Fruit fly (Drosophila melanogaster) whole organism, embryonic: Measurements from ENCODE around the gene Dhc36C.

Source experiments
- Ada2b ChIP-seq: fragments of 200-800 bp; sonication (Bioruptor generic); IDR thresholded peaks from 2 replicates; pipeline ENCODE4 v1.3.6; 2022; ENCODE audit warnings: missing biosample characterization, missing genetic modification characterization
- Asciz ChIP-seq: fragments of 200-800 bp; sonication (Bioruptor generic); optimal IDR thresholded peaks from 2 replicates; lab custom pipeline; 2017; ENCODE audit warnings: missing biosample characterization, mild to moderate bottlenecking, missing genetic modification characterization, missing genetic modification reagents
- B-H1 ChIP-seq: fragments of 200-800 bp; sonication (Bioruptor generic); IDR thresholded peaks from 3 replicates; pipeline ENCODE4 v1.3.6; 2022; ENCODE audit warnings: missing biosample characterization, missing genetic modification characterization
- CG10274 ChIP-seq: fragments of 200-800 bp; sonication (Bioruptor generic); optimal IDR thresholded peaks from 3 replicates; lab custom pipeline; 2017; ENCODE audit warnings: missing biosample characterization, mild to moderate bottlenecking, missing genetic modification characterization
- CG11093 ChIP-seq: fragments of 200-800 bp; sonication (Bioruptor generic); IDR thresholded peaks from 3 replicates; pipeline ENCODE4 v1.3.6; 2022; ENCODE audit warnings: missing biosample characterization, missing genetic modification characterization
- CG12659 ChIP-seq: fragments of 200-800 bp; sonication (Bioruptor generic); optimal IDR thresholded peaks from 3 replicates; lab custom pipeline; 2017; ENCODE audit warnings: mild to moderate bottlenecking, missing biosample characterization, missing genetic modification reagents, missing genetic modification characterization
- CG1529 ChIP-seq: fragments of 200-800 bp; sonication (Bioruptor generic); optimal IDR thresholded peaks from 3 replicates; lab custom pipeline; 2018; ENCODE audit warnings: missing biosample characterization, missing genetic modification characterization
- CG1603 ChIP-seq: fragments of 200-800 bp; sonication (Bioruptor generic); optimal IDR thresholded peaks from 2 replicates; lab custom pipeline; 2019; ENCODE audit warnings: missing biosample characterization, mild to moderate bottlenecking, missing genetic modification characterization, moderate library complexity
- CG1792 ChIP-seq: fragments of 200-800 bp; sonication (Bioruptor generic); optimal IDR thresholded peaks from 2 replicates; lab custom pipeline; 2016; ENCODE audit warnings: missing biosample characterization, missing genetic modification characterization
- CG18011 ChIP-seq: fragments of 200-800 bp; sonication (Bioruptor generic); optimal IDR thresholded peaks from 2 replicates; lab custom pipeline; 2017; ENCODE audit warnings: missing biosample characterization, missing genetic modification characterization, mild to moderate bottlenecking, moderate library complexity, missing genotype
- CG18599 ChIP-seq: fragments of 200-800 bp; sonication (Bioruptor generic); optimal IDR thresholded peaks from 3 replicates; lab custom pipeline; 2017; ENCODE audit warnings: missing biosample characterization, missing genetic modification characterization, mild to moderate bottlenecking, moderate library complexity, missing genetic modification reagents
- CG4404 ChIP-seq: fragments of 200-800 bp; sonication (Bioruptor generic); IDR thresholded peaks from 2 replicates; pipeline ENCODE4 v1.3.6; 2022; ENCODE audit warnings: missing biosample characterization, missing genetic modification characterization
- CG7372 ChIP-seq: fragments of 200-800 bp; sonication (Bioruptor generic); IDR thresholded peaks from 2 replicates; pipeline ENCODE4 v1.3.6; 2022; ENCODE audit warnings: missing biosample characterization, missing genetic modification characterization
- CG9727 ChIP-seq: fragments of 200-800 bp; sonication (Bioruptor generic); optimal IDR thresholded peaks from 3 replicates; lab custom pipeline; 2017; ENCODE audit warnings: missing biosample characterization, mild to moderate bottlenecking, missing genetic modification characterization
- Deaf1 ChIP-seq: fragments of 200-800 bp; optimal IDR thresholded peaks from 3 replicates; lab custom pipeline; 2019; ENCODE audit warnings: missing biosample characterization, mild to moderate bottlenecking, missing genetic modification characterization, moderate library complexity
- Drgx ChIP-seq: fragments of 200-800 bp; sonication (Bioruptor generic); IDR thresholded peaks from 2 replicates; pipeline ENCODE4 v1.3.6; 2022; ENCODE audit warnings: missing biosample characterization, missing genetic modification characterization
- Ets65A ChIP-seq: fragments of 200-800 bp; sonication (Bioruptor generic); peaks from one replicate; lab custom pipeline; 2016; ENCODE audit warnings: missing biosample characterization, missing genetic modification characterization
- Hr51 ChIP-seq, 2 experiments: fragments of 200-800 bp; sonication (Bioruptor generic); optimal IDR thresholded peaks; 2 replicates in 1 of 2; 3 replicates in 1 of 2; lab custom pipeline; 2016 to 2018; ENCODE audit warnings: missing biosample characterization in 2 of 2, missing genetic modification characterization in 2 of 2, mild to moderate bottlenecking in 1 of 2, moderate library complexity in 1 of 2
- Hr78 ChIP-seq, 2 experiments: fragments of 200-800 bp in 1 of 2; fragments of >200 bp in 1 of 2; sonication (Bioruptor generic) in 1 of 2; optimal IDR thresholded peaks; 2 replicates each; lab custom pipeline; 2017 to 2019; ENCODE audit warnings: missing biosample characterization in 2 of 2, missing genetic modification characterization in 2 of 2, mild to moderate bottlenecking in 1 of 2, moderate library complexity in 1 of 2
- Med ChIP-seq: fragments of 200-800 bp; sonication (Bioruptor generic); peaks from one replicate; lab custom pipeline; 2016; ENCODE audit warnings: missing biosample characterization, missing genetic modification characterization, mild to moderate bottlenecking, inconsistent platforms, moderate library complexity
- Opbp ChIP-seq: fragments of 200-800 bp; sonication (Bioruptor generic); IDR thresholded peaks from 3 replicates; pipeline ENCODE4 v1.3.6; 2022; ENCODE audit warnings: missing biosample characterization, missing genetic modification characterization; ENCODE audit not compliant: partially characterized antibody
- Ptx1 ChIP-seq: fragments of 200-800 bp; sonication (Bioruptor generic); IDR thresholded peaks from 2 replicates; pipeline ENCODE4 v1.3.6; 2022; ENCODE audit warnings: missing biosample characterization, missing genetic modification characterization
- Sox102F ChIP-seq: fragments of 200-800 bp; sonication (Bioruptor generic); optimal IDR thresholded peaks from 2 replicates; lab custom pipeline; 2018; ENCODE audit warnings: missing biosample characterization, mild to moderate bottlenecking, missing genetic modification characterization, moderate library complexity
- YL-1 ChIP-seq: fragments of 200-800 bp; sonication (Bioruptor generic); optimal IDR thresholded peaks from 3 replicates; lab custom pipeline; 2017; ENCODE audit warnings: missing biosample characterization, mild to moderate bottlenecking, missing genetic modification characterization
- bsh ChIP-seq, 2 experiments: fragments of 200-800 bp; sonication (Bioruptor generic); optimal IDR thresholded peaks; 2 replicates each; lab custom pipeline; 2017 to 2018; ENCODE audit warnings: mild to moderate bottlenecking in 2 of 2, missing biosample characterization in 2 of 2, missing genetic modification characterization in 2 of 2, moderate library complexity in 1 of 2
- dati ChIP-seq: fragments of 200-800 bp; sonication (Bioruptor generic); IDR thresholded peaks from 2 replicates; pipeline ENCODE4 v1.3.6; 2022; ENCODE audit warnings: missing biosample characterization, missing genetic modification characterization
- esg ChIP-seq: fragments of 200-800 bp; sonication (Bioruptor generic); conservative IDR thresholded peaks from 2 replicates; pipeline ENCODE4 v1.3.6; 2022; ENCODE audit warnings: missing biosample characterization, missing genetic modification characterization
- gem ChIP-seq: fragments of 200-800 bp; sonication (Bioruptor generic); optimal IDR thresholded peaks from 2 replicates; lab custom pipeline; 2019; ENCODE audit warnings: missing biosample characterization, mild to moderate bottlenecking, missing genetic modification characterization, moderate library complexity
- hbn ChIP-seq: fragments of 200-800 bp; sonication (Bioruptor generic); IDR thresholded peaks from 2 replicates; pipeline ENCODE4 v1.3.6; 2022; ENCODE audit warnings: missing biosample characterization, missing genetic modification characterization; ENCODE audit not compliant: partially characterized antibody
- ken ChIP-seq: fragments of 200-800 bp; sonication (Bioruptor generic); IDR thresholded peaks from 3 replicates; pipeline ENCODE4 v1.3.6; 2022; ENCODE audit warnings: missing biosample characterization, missing genetic modification characterization
- lab ChIP-seq: fragments of 200-800 bp; sonication (Bioruptor generic); optimal IDR thresholded peaks from 3 replicates; lab custom pipeline; 2017; ENCODE audit warnings: missing biosample characterization, missing genetic modification characterization, mild to moderate bottlenecking, moderate library complexity, missing genetic modification reagents
- prd ChIP-seq, 3 experiments: fragments of >200 bp in 2 of 3; fragments of 200-800 bp in 1 of 3; sonication (Bioruptor generic) in 1 of 3; optimal IDR thresholded peaks in 2 of 3; IDR thresholded peaks in 1 of 3; 2 replicates in 2 of 3; 3 replicates in 1 of 3; pipeline versions ENCODE4 v1.3.6 to Lab custom; 2017 to 2022; ENCODE audit warnings: missing biosample characterization in 1 of 3, missing genetic modification characterization in 1 of 3
- ro ChIP-seq: fragments of 200-800 bp; sonication (Bioruptor generic); IDR thresholded peaks from 2 replicates; pipeline ENCODE4 v1.3.6; 2022; ENCODE audit warnings: missing biosample characterization, missing genetic modification characterization
- row ChIP-seq: fragments of 200-800 bp; sonication (Bioruptor generic); IDR thresholded peaks from 3 replicates; pipeline ENCODE4 v1.3.6; 2022; ENCODE audit warnings: missing biosample characterization, missing genetic modification characterization
- shn ChIP-seq: fragments of 200-800 bp; sonication (Bioruptor generic); optimal IDR thresholded peaks from 3 replicates; lab custom pipeline; 2016; ENCODE audit warnings: missing biosample characterization, missing genetic modification characterization
- slou ChIP-seq: fragments of 200-800 bp; sonication (Bioruptor generic); optimal IDR thresholded peaks from 3 replicates; lab custom pipeline; 2016; ENCODE audit warnings: missing biosample characterization, missing genetic modification characterization
- sna ChIP-seq: fragments of 200-800 bp; sonication (Bioruptor generic); IDR thresholded peaks from 2 replicates; pipeline ENCODE4 v1.3.6; 2022; ENCODE audit warnings: missing biosample characterization, missing genetic modification characterization; ENCODE audit not compliant: partially characterized antibody
- sqz ChIP-seq: fragments of 200-800 bp; sonication (Bioruptor generic); optimal IDR thresholded peaks from 3 replicates; lab custom pipeline; 2018; ENCODE audit warnings: missing biosample characterization, mild to moderate bottlenecking, missing genetic modification characterization
- tin ChIP-seq: fragments of 200-800 bp; sonication (Bioruptor generic); optimal IDR thresholded peaks from 3 replicates; lab custom pipeline; 2016; ENCODE audit warnings: missing biosample characterization, missing genetic modification characterization
- unpg ChIP-seq: fragments of 200-800 bp; sonication (Bioruptor generic); optimal IDR thresholded peaks from 3 replicates; lab custom pipeline; 2018; ENCODE audit warnings: missing biosample characterization, mild to moderate bottlenecking, missing genetic modification characterization, moderate library complexity
- yki ChIP-seq: fragments of >200 bp; optimal IDR thresholded peaks from 3 replicates; lab custom pipeline; 2018

Gene Dhc36C

dm6 chr2L:17466950-17467349, 34.3 kb upstream of the Dhc36C start:
- TF ChIP-seq unpg (GFP tag; lab: Kevin White, UChicago) (peak; percentile 2), CG9727 (GFP tag; lab: Kevin White, UChicago) (no peak), gem (tag; lab: Kevin White, UChicago) (peak; percentile 30), CG1792 (GFP tag; lab: Kevin White, UChicago) (no peak), Deaf1 (tag; lab: Kevin White, UChicago) (no peak), CG18011 (GFP tag; lab: Kevin White, UChicago) (no peak), slou (GFP tag; lab: Kevin White, UChicago) (no peak), bsh (GFP tag; optimal IDR thresholded peaks at IDR 0.05; lab: Kevin White, UChicago) (peak in 1 of 2 experiments; percentile 30), Ets65A (GFP tag; lab: Kevin White, UChicago) (peak; percentile 74), tin (GFP tag; lab: Kevin White, UChicago) (no peak), B-H1 (GFP tag; lab: Robert Waterston, UW) (no peak), YL-1 (no peak), CG18599 (GFP tag; lab: Kevin White, UChicago) (no peak), CG1603 (tag; lab: Kevin White, UChicago) (no peak), CG11093 (GFP tag; lab: Robert Waterston, UW) (no peak), sqz (GFP tag; lab: Kevin White, UChicago) (no peak), Ptx1 (GFP tag; lab: Robert Waterston, UW) (0 out of 2 replicates have a peak, but pooled peaks have one; percentile 9), CG12659 (GFP tag; lab: Kevin White, UChicago) (no peak), Sox102F (GFP tag; lab: Kevin White, UChicago) (peak; percentile 39), Med (GFP tag; lab: Kevin White, UChicago) (no peak), Hr78 (GFP tag; optimal IDR thresholded peaks at IDR 0.05; lab: Kevin White, UChicago) (no peak), shn (GFP tag; lab: Kevin White, UChicago) (no peak), CG7372 (no peak), Opbp (no peak), Hr51 (GFP tag; optimal IDR thresholded peaks at IDR 0.05; lab: Kevin White, UChicago) (peak in 1 of 2 experiments; percentile 26), Asciz (no peak), Drgx (GFP tag; lab: Robert Waterston, UW) (peak; percentile 11; the same call in 1 of the 2 replicates), dati (no peak), esg (GFP tag; lab: Robert Waterston, UW) (no peak), CG10274 (GFP tag; lab: Kevin White, UChicago) (no peak), lab (GFP tag; lab: Kevin White, UChicago) (peak; percentile 30), row (peak; percentile 14; the same call in 1 of the 3 replicates), ro (GFP tag; lab: Robert Waterston, UW) (no peak), sna (GFP tag; lab: Robert Waterston, UW) (no peak), yki (lab: Kevin White, UChicago) (no peak), hbn (GFP tag; lab: Robert Waterston, UW) (no peak), prd (optimal IDR thresholded peaks at IDR 0.05; lab: Kevin White, UChicago) (no peak), prd (GFP tag; IDR thresholded peaks at IDR 0.05; lab: Robert Waterston, UW) (peak; percentile 24; the same call in 1 of the 3 replicates), CG4404 (no peak), ken (GFP tag; lab: Robert Waterston, UW) (no peak), Ada2b (peak; percentile 19; the same call in 1 of the 2 replicates), CG1529 (no peak)
